Fruit fly (Drosophila melanogaster): ENCODE measurements around the gene CG12986.

CG12986 gene

DNA sequence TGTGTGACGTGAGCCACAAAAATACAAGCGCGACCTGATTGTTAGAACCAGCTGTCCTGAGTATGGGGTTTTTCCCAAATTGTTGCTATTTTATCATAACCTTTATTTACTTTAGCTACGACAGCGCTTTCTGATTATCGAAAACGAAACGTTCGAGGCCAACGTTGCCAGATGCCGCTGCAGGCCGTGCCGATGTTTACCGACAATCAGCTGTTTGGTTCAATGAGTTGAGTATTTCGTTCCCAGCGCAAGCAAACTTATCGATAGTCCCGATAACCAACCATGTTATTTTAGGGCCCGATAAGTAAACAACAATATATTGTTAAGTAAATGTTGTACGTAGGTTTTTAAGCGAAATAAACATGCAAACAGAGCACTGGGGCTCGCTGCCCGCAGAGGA lies 30.7 kb upstream of the CG12986 start, which contains the start of the genes CG15814 and Spt7 (continued):
- TF ChIP-seq CG31388 (GFP tag; optimal IDR thresholded peaks at IDR 0.05) (no peak), cg (GFP tag; optimal IDR thresholded peaks at IDR 0.05) (peak; percentile 55), Tbp (GFP tag; optimal IDR thresholded peaks at IDR 0.05) (no peak), E2f2 (GFP tag; IDR thresholded peaks at IDR 0.05) (peak; percentile 58), CG2875 (GFP tag; optimal IDR thresholded peaks at IDR 0.05) (no peak), Dbx (GFP tag; IDR thresholded peaks at IDR 0.05) (no peak), gem (tag; optimal IDR thresholded peaks at IDR 0.05) (no peak), sob (GFP tag; IDR thresholded peaks at IDR 0.05) (peak; percentile 54), Neu2 (GFP tag; optimal IDR thresholded peaks at IDR 0.05; ENCODE audit: borderline replicate concordance) (no peak), Fer3 (tag; optimal IDR thresholded peaks at IDR 0.05) (no peak), bsh (GFP tag; optimal IDR thresholded peaks at IDR 0.05) (peak in 1 of 2 experiments; percentile 2), gro (GFP tag; optimal IDR thresholded peaks at IDR 0.05) (no peak), CG13287 (GFP tag; IDR thresholded peaks at IDR 0.05; ENCODE audit: partially characterized antibody) (peak; percentile 88), GATAe (GFP tag; conservative IDR thresholded peaks at IDR 0.05) (no peak), Myb (GFP tag; optimal IDR thresholded peaks at IDR 0.05) (peak; percentile 72), dmrt11E (tag; optimal IDR thresholded peaks at IDR 0.05) (peak; percentile 11), gfzf (GFP tag; optimal IDR thresholded peaks at IDR 0.05) (peak; percentile 26), NC2α (GFP tag; optimal IDR thresholded peaks at IDR 0.05) (no peak), ems (GFP tag; optimal IDR thresholded peaks at IDR 0.05) (peak; percentile 30), CG34376 (GFP tag; optimal IDR thresholded peaks at IDR 0.05) (peak; percentile 73), fd64A (GFP tag; optimal IDR thresholded peaks at IDR 0.05) (no peak), CG10565 (GFP tag; optimal IDR thresholded peaks at IDR 0.05) (no peak), CG16863 (GFP tag; optimal IDR thresholded peaks at IDR 0.05) (peak; percentile 30), wek (GFP tag; optimal IDR thresholded peaks at IDR 0.05) (peak; percentile 35), lab (GFP tag; optimal IDR thresholded peaks at IDR 0.05) (no peak), CG17612 (GFP tag; IDR thresholded peaks at IDR 0.05) (no peak), Drgx (GFP tag; IDR thresholded peaks at IDR 0.05) (no peak), CG4854 (GFP tag; optimal IDR thresholded peaks at IDR 0.05) (no peak), ewg (GFP tag; optimal IDR thresholded peaks at IDR 0.05) (peak; percentile 26), pzg (GFP tag; optimal IDR thresholded peaks at IDR 0.05) (peak; percentile 85), ttk (GFP tag; IDR thresholded peaks at IDR 0.05) (no peak), CG3995 (GFP tag; optimal IDR thresholded peaks at IDR 0.05) (peak; percentile 61), nerfin-1 (tag; optimal IDR thresholded peaks at IDR 0.05) (peak; percentile 34), onecut (GFP tag; IDR thresholded peaks at IDR 0.05) (peak; percentile 16; the same call in 1 of the 2 replicates), Bgb (GFP tag; IDR thresholded peaks at IDR 0.05; ENCODE audit: partially characterized antibody) (peak; percentile 88), Fer2 (tag; optimal IDR thresholded peaks at IDR 0.05) (no peak), zen2 (GFP tag; IDR thresholded peaks at IDR 0.05; ENCODE audit: partially characterized antibody) (peak; percentile 80; the same call in 2 of the 3 replicates), zf30C (GFP tag; optimal IDR thresholded peaks at IDR 0.05) (no peak), ac (GFP tag; optimal IDR thresholded peaks at IDR 0.05) (no peak), CG6272 (GFP tag; IDR thresholded peaks at IDR 0.05) (no peak), HLH54F (GFP tag; optimal IDR thresholded peaks at IDR 0.05) (peak; percentile 21), CG2712 (tag; optimal IDR thresholded peaks at IDR 0.05) (peak; percentile 44), cato (GFP tag; optimal IDR thresholded peaks at IDR 0.05; ENCODE audit: borderline replicate concordance) (no peak), usp (GFP tag; optimal IDR thresholded peaks at IDR 0.05) (no peak), br (optimal IDR thresholded peaks at IDR 0.05) (no peak), CG18764 (GFP tag; optimal IDR thresholded peaks at IDR 0.05) (peak; percentile 15), Bdp1 (GFP tag; optimal IDR thresholded peaks at IDR 0.05) (no peak), Dp (GFP tag; optimal IDR thresholded peaks at IDR 0.05) (peak; percentile 54), CG10431 (GFP tag; optimal IDR thresholded peaks at IDR 0.05) (no peak), CG12104 (GFP tag; optimal IDR thresholded peaks at IDR 0.05) (no peak), CG4730 (GFP tag; IDR thresholded peaks at IDR 0.05) (no peak)
